Fruit fly (Drosophila melanogaster): ENCODE results near the gene Mfap1.
A peak's percentile ranks its signal among the peaks of the same experiment; 100 is the strongest.

DNA sequence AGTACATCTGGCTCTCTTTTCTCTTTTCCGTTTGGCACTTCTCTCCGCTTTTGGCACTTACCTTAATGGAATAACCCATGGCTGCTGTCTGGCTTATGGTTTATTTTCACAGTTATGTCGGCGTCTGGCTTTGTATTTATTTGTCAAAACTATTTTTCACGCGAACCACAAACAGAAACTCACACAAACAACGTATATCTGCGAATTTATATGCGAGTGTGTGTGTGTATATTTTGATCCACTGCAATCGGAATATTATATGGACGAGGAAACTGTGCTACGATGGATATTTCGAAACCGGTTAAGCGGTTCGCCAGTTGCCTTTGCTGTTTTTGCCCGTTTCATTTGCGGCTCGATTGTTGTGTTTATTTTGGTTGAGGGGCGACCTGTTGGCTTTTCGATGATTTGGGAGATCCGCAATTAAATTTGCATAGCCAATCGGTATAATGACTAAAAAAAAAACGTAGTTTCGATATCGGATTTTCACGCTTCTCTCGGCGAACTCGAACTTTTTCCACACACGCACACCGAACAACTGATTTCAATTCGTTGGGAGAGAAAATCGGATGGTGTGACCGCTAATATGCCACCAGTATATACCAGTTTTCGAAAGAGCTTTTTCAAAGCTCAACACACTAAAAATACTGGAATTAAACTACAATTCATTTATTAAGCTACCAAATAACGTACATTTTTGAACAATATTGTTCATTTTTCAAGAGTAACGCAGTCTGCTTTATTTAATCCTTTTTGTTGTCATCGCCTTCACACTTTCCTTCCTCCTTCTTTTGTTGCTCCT is 28.9 kb downstream of the Mfap1 start, which contains the start of gene CG1927:
- peak; percentile 26 for TF ChIP-seq Mnt (GFP tag; optimal IDR thresholded peaks at IDR 0.05)
- peak; percentile 44 for TF ChIP-seq bab1 (GFP tag; optimal IDR thresholded peaks at IDR 0.05)
- TF ChIP-seq CG1620 (GFP tag; optimal IDR thresholded peaks at IDR 0.05), result no peak
- no peak for TF ChIP-seq cnc (optimal IDR thresholded peaks at IDR 0.05)
- TF ChIP-seq CG7045 (GFP tag; optimal IDR thresholded peaks at IDR 0.05), result no peak

Measured in whole organism, adult.